Worm (Caenorhabditis elegans): ENCODE measurements around the gene F42G8.8.

Gene F42G8.8

DNA sequence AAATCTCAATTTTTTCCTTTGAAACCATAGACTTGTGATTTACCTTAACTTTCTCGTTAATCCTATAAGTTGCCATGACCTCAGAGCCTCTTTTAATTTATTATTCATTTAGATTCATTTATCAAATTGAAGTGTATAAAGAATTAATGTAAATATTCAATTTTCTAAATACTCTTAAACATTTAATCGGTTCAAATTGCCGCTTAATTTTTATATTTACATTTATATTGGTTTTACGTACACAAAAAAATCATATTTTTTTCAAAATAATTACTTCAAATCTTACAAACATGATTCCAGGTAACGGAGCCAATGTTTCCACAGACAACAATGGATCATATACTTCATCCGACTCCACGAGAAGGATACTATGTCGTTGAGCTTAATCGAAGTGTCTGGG, 29.6 kb downstream of the F42G8.8 start, which contains the start of gene pmk-1:
TSS of gene pmk-1 (plus strand) at position 301 of the 400 bp plus-strand sequence.
- TF ChIP-seq nhr-129 (tag; optimal IDR thresholded peaks at IDR 0.05) (no peak), sma-9 (GFP tag; optimal IDR thresholded peaks at IDR 0.05) (no peak), sma-9 (tag; optimal IDR thresholded peaks at IDR 0.05) (no peak)

DNA sequence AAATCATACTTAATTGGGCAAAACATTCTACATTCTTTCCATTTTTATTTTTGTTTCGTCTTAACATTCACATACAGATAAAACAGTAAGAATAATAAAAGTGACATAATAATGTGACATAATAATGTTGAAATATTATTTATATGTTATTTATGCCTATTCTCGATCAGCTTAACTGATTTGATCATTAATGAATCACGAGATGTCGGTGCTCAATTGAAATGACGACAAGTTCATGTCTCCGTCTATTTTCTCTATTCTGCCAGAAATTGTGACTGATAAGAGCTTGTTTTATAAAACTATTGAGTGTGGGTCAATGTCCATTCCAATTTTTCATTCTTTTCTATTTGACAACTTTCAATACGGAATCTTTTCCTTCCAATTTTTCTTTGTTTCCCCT, 32.8 kb downstream of the F42G8.8 start:
- no peak for TF ChIP-seq elt-3 (tag; optimal IDR thresholded peaks at IDR 0.05)
- TF ChIP-seq nhr-21 (tag; optimal IDR thresholded peaks at IDR 0.05) = no peak
- peak; percentile 64 for TF ChIP-seq crh-2 (tag; optimal IDR thresholded peaks at IDR 0.05)
- no peak for TF ChIP-seq nhr-10 (tag; optimal IDR thresholded peaks at IDR 0.05)
- TF ChIP-seq ceh-16 (tag; optimal IDR thresholded peaks at IDR 0.05) = no peak
- TF ChIP-seq lin-13 (GFP tag; optimal IDR thresholded peaks at IDR 0.05) = no peak
- no peak for TF ChIP-seq ztf-1 (GFP tag; conservative IDR thresholded peaks at IDR 0.05)
- TF ChIP-seq lin-39 (tag; optimal IDR thresholded peaks at IDR 0.05) = no peak
- TF ChIP-seq fos-1 (tag; optimal IDR thresholded peaks at IDR 0.05) = peak; percentile 75
- TF ChIP-seq peb-1 (tag; optimal IDR thresholded peaks at IDR 0.05) = no peak
- no peak for TF ChIP-seq C34F6.9 (tag; optimal IDR thresholded peaks at IDR 0.05)
- no peak for TF ChIP-seq mdl-1 (tag; optimal IDR thresholded peaks at IDR 0.05)
- no peak for TF ChIP-seq nhr-11 (tag; optimal IDR thresholded peaks at IDR 0.05)
- TF ChIP-seq ztf-4 (tag; optimal IDR thresholded peaks at IDR 0.05) = no peak
- TF ChIP-seq Y55F3AM.14 (GFP tag; optimal IDR thresholded peaks at IDR 0.05) = no peak
- TF ChIP-seq nhr-237 (tag; optimal IDR thresholded peaks at IDR 0.05) = no peak
- TF ChIP-seq sma-9 (GFP tag; optimal IDR thresholded peaks at IDR 0.05) = peak; percentile 65
- no peak for TF ChIP-seq sma-9 (tag; optimal IDR thresholded peaks at IDR 0.05)
- no peak for TF ChIP-seq mab-5 (tag; optimal IDR thresholded peaks at IDR 0.05)
- TF ChIP-seq unc-62 (GFP tag; optimal IDR thresholded peaks at IDR 0.05) = no peak
- TF ChIP-seq ama-1 (optimal IDR thresholded peaks at IDR 0.05) = no peak
- peak; percentile 11 for TF ChIP-seq skn-1 (tag; optimal IDR thresholded peaks at IDR 0.05)
- TF ChIP-seq F13H6.1 (tag; optimal IDR thresholded peaks at IDR 0.05) = peak; percentile 10
- TF ChIP-seq ceh-82 (tag; optimal IDR thresholded peaks at IDR 0.05) = no peak
- no peak for TF ChIP-seq gmeb-1 (tag; optimal IDR thresholded peaks at IDR 0.05)
- peak in 1 of 2 experiments; percentile 1 for TF ChIP-seq lsy-2 (tag; optimal IDR thresholded peaks at IDR 0.05)
- no peak for TF ChIP-seq R02D3.7 (tag; optimal IDR thresholded peaks at IDR 0.05)
- TF ChIP-seq snpc-4 (tag; optimal IDR thresholded peaks at IDR 0.05) = no peak

DNA sequence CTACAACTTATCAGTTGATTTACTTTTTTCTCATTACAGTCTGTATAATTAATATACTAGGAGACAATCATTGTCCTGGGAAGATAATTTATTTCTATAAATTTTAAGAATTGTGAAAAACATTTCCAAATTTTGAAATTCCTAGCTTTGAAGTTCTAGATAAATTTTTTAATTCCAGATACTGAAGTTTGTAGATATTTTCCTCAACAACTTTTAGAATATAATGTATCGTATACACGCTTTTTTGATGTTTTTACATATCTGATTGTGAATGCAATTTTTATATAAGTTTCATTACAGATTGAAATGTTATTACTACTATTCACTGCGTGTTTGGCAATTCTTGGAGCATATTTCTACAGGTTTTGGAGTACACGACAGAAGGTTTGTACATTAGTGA, 33.3 kb downstream of the F42G8.8 start, which contains the start of gene faah-2:
TSS of gene faah-2 (plus strand) at position 301 of the 400 bp plus-strand sequence.
- TF ChIP-seq crh-2 (tag; optimal IDR thresholded peaks at IDR 0.05) (no peak), ZK546.5 (tag; optimal IDR thresholded peaks at IDR 0.05) (no peak), nhr-10 (tag; optimal IDR thresholded peaks at IDR 0.05) (no peak), gmeb-1 (tag; optimal IDR thresholded peaks at IDR 0.05) (no peak), nhr-129 (tag; optimal IDR thresholded peaks at IDR 0.05) (no peak), nhr-77 (tag; optimal IDR thresholded peaks at IDR 0.05) (no peak), nhr-21 (tag; optimal IDR thresholded peaks at IDR 0.05) (no peak), dmd-4 (tag; optimal IDR thresholded peaks at IDR 0.05) (no peak), unc-39 (tag; optimal IDR thresholded peaks at IDR 0.05) (no peak), zag-1 (tag; optimal IDR thresholded peaks at IDR 0.05) (no peak), mbf-1 (tag; optimal IDR thresholded peaks at IDR 0.05) (no peak), ceh-16 (tag; optimal IDR thresholded peaks at IDR 0.05) (no peak), skn-1 (tag; optimal IDR thresholded peaks at IDR 0.05) (no peak), mab-5 (tag; optimal IDR thresholded peaks at IDR 0.05) (no peak), fos-1 (tag; optimal IDR thresholded peaks at IDR 0.05) (no peak), nhr-23 (tag; optimal IDR thresholded peaks at IDR 0.05) (no peak), alr-1 (tag; optimal IDR thresholded peaks at IDR 0.05) (no peak), lin-39 (tag; optimal IDR thresholded peaks at IDR 0.05) (no peak)

DNA sequence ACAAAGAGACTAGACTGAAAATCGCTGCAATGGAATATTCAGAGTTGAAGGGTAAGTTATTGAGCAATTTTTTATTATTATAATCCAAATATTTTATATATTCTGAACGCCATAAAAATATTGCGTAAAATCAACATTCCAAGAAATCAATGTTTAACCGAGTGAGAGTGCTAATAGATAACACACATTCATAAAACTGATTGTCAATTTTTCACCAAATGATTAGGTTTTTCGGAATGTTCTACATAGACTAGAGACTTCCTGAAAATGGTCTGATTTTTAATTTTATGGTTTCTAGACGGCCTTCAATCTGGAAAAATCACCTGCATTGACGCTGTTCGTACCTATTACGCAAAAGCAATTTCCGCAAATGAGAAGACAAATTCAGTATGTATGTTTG, 33.8 kb downstream of the F42G8.8 start:
- TF ChIP-seq ceh-16 (tag; optimal IDR thresholded peaks at IDR 0.05) = no peak
- no peak for TF ChIP-seq nhr-21 (tag; optimal IDR thresholded peaks at IDR 0.05)
- TF ChIP-seq ztf-1 (GFP tag; conservative IDR thresholded peaks at IDR 0.05) = no peak
- TF ChIP-seq elt-3 (tag; optimal IDR thresholded peaks at IDR 0.05) = no peak
- TF ChIP-seq lin-39 (tag; optimal IDR thresholded peaks at IDR 0.05) = no peak
- peak; percentile 56 for TF ChIP-seq fos-1 (tag; optimal IDR thresholded peaks at IDR 0.05)
- TF ChIP-seq snpc-4 (tag; optimal IDR thresholded peaks at IDR 0.05) = no peak
- no peak for TF ChIP-seq nhr-77 (tag; optimal IDR thresholded peaks at IDR 0.05)

Data from whole organism, L2 larva.